Worm (Caenorhabditis elegans) whole organism, L3 larva: ENCODE measurements around the gene mig-14.

Source experiments
- ZK546.5 ChIP-seq: sonication (generic microtip); optimal IDR thresholded peaks from 2 replicates; lab custom pipeline; 2017; ENCODE audit warnings: missing biosample characterization, missing genetic modification characterization
- ama-1 ChIP-seq: fragments of 150-350 bp; optimal IDR thresholded peaks from 2 replicates; lab custom pipeline; 2018
- ceh-16 ChIP-seq: sonication (generic microtip); optimal IDR thresholded peaks from 2 replicates; lab custom pipeline; 2017; ENCODE audit warnings: missing biosample characterization, missing genetic modification characterization
- ceh-82 ChIP-seq: fragments of 150-350 bp; optimal IDR thresholded peaks from 2 replicates; lab custom pipeline; 2014; ENCODE audit warnings: missing biosample characterization, missing genetic modification characterization
- ceh-9 ChIP-seq: sonication (generic microtip); optimal IDR thresholded peaks from 2 replicates; lab custom pipeline; 2018; ENCODE audit warnings: missing biosample characterization, missing genetic modification characterization
- daf-12 ChIP-seq: fragments of 150-350 bp; optimal IDR thresholded peaks from 2 replicates; lab custom pipeline; 2014; ENCODE audit warnings: missing biosample characterization, missing genetic modification reagents, missing genetic modification characterization
- egl-27 ChIP-seq: sonication (generic microtip); optimal IDR thresholded peaks from 4 replicates; lab custom pipeline; 2017; ENCODE audit warnings: missing biosample characterization, missing genetic modification reagents, missing genetic modification characterization
- egl-5 ChIP-seq: fragments of 150-350 bp; optimal IDR thresholded peaks from 2 replicates; lab custom pipeline; 2017; ENCODE audit warnings: missing biosample characterization, missing genetic modification reagents, missing genetic modification characterization, inconsistent platforms
- elt-1 ChIP-seq: fragments of 150-350 bp; optimal IDR thresholded peaks from 2 replicates; lab custom pipeline; 2014; ENCODE audit warnings: missing biosample characterization, missing genetic modification characterization
- elt-2 ChIP-seq: sonication (generic microtip); optimal IDR thresholded peaks from 2 replicates; lab custom pipeline; 2016; ENCODE audit warnings: missing genetic modification reagents, mild to moderate bottlenecking, missing genetic modification characterization, missing compliant biosample characterization
- fkh-10 ChIP-seq: sonication (generic microtip); optimal IDR thresholded peaks from 2 replicates; lab custom pipeline; 2017; ENCODE audit warnings: missing biosample characterization, missing genetic modification reagents, missing genetic modification characterization
- fkh-2 ChIP-seq: fragments of 150-350 bp; optimal IDR thresholded peaks from 2 replicates; lab custom pipeline; 2014; ENCODE audit warnings: missing biosample characterization, missing genetic modification reagents, missing genetic modification characterization
- hmg-11 ChIP-seq: sonication (generic microtip); optimal IDR thresholded peaks from 2 replicates; lab custom pipeline; 2016; ENCODE audit warnings: missing genetic modification characterization, missing compliant biosample characterization
- jun-1 ChIP-seq: fragments of 150-350 bp; optimal IDR thresholded peaks from 2 replicates; lab custom pipeline; 2014; ENCODE audit warnings: missing biosample characterization, missing genetic modification reagents, missing genetic modification characterization
- lin-15B ChIP-seq: fragments of 150-350 bp; optimal IDR thresholded peaks from 2 replicates; lab custom pipeline; 2014; ENCODE audit warnings: missing biosample characterization, missing genetic modification characterization
- lin-39 ChIP-seq: fragments of 150-350 bp; optimal IDR thresholded peaks from 2 replicates; lab custom pipeline; 2018; ENCODE audit warnings: missing biosample characterization, missing genetic modification reagents, missing genetic modification characterization
- lsy-12 ChIP-seq: sonication (generic microtip); optimal IDR thresholded peaks from 2 replicates; lab custom pipeline; 2016; ENCODE audit warnings: mild to moderate bottlenecking, missing genetic modification characterization, missing compliant biosample characterization
- mdl-1 ChIP-seq: fragments of 150-350 bp; optimal IDR thresholded peaks from 2 replicates; lab custom pipeline; 2014; ENCODE audit warnings: missing biosample characterization, missing genetic modification characterization
- mml-1 ChIP-seq: fragments of 150-350 bp; sonication (generic microtip); optimal IDR thresholded peaks from 3 replicates; lab custom pipeline; 2014; ENCODE audit warnings: missing biosample characterization, missing genetic modification characterization
- nfya-1 ChIP-seq: sonication (generic microtip); optimal IDR thresholded peaks from 2 replicates; lab custom pipeline; 2017; ENCODE audit warnings: missing genetic modification characterization, mild to moderate bottlenecking, missing compliant biosample characterization, antibody characterized with exemption, moderate library complexity; ENCODE audit not compliant: insufficient read depth
- nhr-11 ChIP-seq: fragments of 150-350 bp; optimal IDR thresholded peaks from 2 replicates; lab custom pipeline; 2014; ENCODE audit warnings: missing biosample characterization, missing genetic modification characterization
- nhr-23 ChIP-seq: fragments of 150-350 bp; optimal IDR thresholded peaks from 2 replicates; lab custom pipeline; 2014; ENCODE audit warnings: missing biosample characterization, missing genetic modification reagents, missing genetic modification characterization
- nhr-237 ChIP-seq: fragments of 150-350 bp; optimal IDR thresholded peaks from 2 replicates; lab custom pipeline; 2014; ENCODE audit warnings: missing biosample characterization, missing genetic modification characterization
- nhr-25 ChIP-seq: sonication (generic microtip); optimal IDR thresholded peaks from 2 replicates; lab custom pipeline; 2017; ENCODE audit warnings: missing biosample characterization, missing genetic modification characterization
- nhr-28 ChIP-seq: fragments of 150-350 bp; optimal IDR thresholded peaks from 2 replicates; lab custom pipeline; 2014; ENCODE audit warnings: missing biosample characterization, missing genetic modification characterization
- nhr-67 ChIP-seq: fragments of 150-350 bp; optimal IDR thresholded peaks from 2 replicates; lab custom pipeline; 2014; ENCODE audit warnings: missing biosample characterization, missing genetic modification characterization
- nhr-76 ChIP-seq: fragments of 150-350 bp; sonication (generic microtip); optimal IDR thresholded peaks from 5 replicates; lab custom pipeline; 2014; ENCODE audit warnings: missing biosample characterization, missing genetic modification characterization
- nhr-77 ChIP-seq: fragments of 150-350 bp; optimal IDR thresholded peaks from 2 replicates; lab custom pipeline; 2014; ENCODE audit warnings: missing biosample characterization, missing genetic modification characterization
- pha-4 ChIP-seq: fragments of 150-350 bp; optimal IDR thresholded peaks from 2 replicates; lab custom pipeline; 2014; ENCODE audit warnings: missing biosample characterization, missing genetic modification reagents, missing genetic modification characterization
- pqm-1 ChIP-seq: fragments of 150-350 bp; optimal IDR thresholded peaks from 2 replicates; lab custom pipeline; 2017; ENCODE audit warnings: missing biosample characterization, missing genetic modification characterization, inconsistent platforms
- sea-2 ChIP-seq: fragments of 150-350 bp; sonication (generic microtip); optimal IDR thresholded peaks from 4 replicates; lab custom pipeline; 2014; ENCODE audit warnings: missing biosample characterization, missing genetic modification reagents, missing genetic modification characterization
- snpc-4 ChIP-seq: fragments of 150-350 bp; optimal IDR thresholded peaks from 2 replicates; lab custom pipeline; 2014; ENCODE audit warnings: missing biosample characterization, missing genetic modification characterization
- unc-39 ChIP-seq: sonication (generic microtip); optimal IDR thresholded peaks from 4 replicates; lab custom pipeline; 2017; ENCODE audit warnings: missing biosample characterization, missing genetic modification characterization
- unc-62 ChIP-seq: fragments of 150-350 bp; sonication (generic microtip); optimal IDR thresholded peaks from 4 replicates; lab custom pipeline; 2014; ENCODE audit warnings: missing biosample characterization, missing genetic modification reagents, missing genetic modification characterization
- zag-1 ChIP-seq: fragments of 150-350 bp; optimal IDR thresholded peaks from 2 replicates; lab custom pipeline; 2014; ENCODE audit warnings: missing biosample characterization, missing genetic modification characterization
- ztf-11 ChIP-seq: fragments of 150-350 bp; optimal IDR thresholded peaks from 2 replicates; lab custom pipeline; 2014; ENCODE audit warnings: missing biosample characterization, missing genetic modification characterization
- ztf-4 ChIP-seq: fragments of 150-350 bp; optimal IDR thresholded peaks from 2 replicates; lab custom pipeline; 2014; ENCODE audit warnings: missing biosample characterization, missing genetic modification characterization

mig-14 gene

ce11 chrII:13732146-13732545, 9.4 kb upstream of the mig-14 start:
- TF ChIP-seq nhr-25 (tag; lab: Kevin White, UChicago) (no peak), ama-1 (no peak), fkh-2 (tag; lab: Kevin White, UChicago) (no peak), nhr-76 (no peak), ceh-16 (no peak), snpc-4 (no peak), ZK546.5 (tag; lab: Kevin White, UChicago) (no peak), nfya-1 (tag; lab: Kevin White, UChicago) (no peak), lin-15B (tag; lab: Kevin White, UChicago) (no peak), lsy-12 (no peak), egl-5 (tag; lab: Kevin White, UChicago) (no peak), hmg-11 (tag; lab: Kevin White, UChicago) (no peak), mdl-1 (tag; lab: Kevin White, UChicago) (no peak)
- TF ChIP-seq, all 47 proteins: peak for 0

ce11 chrII:13732577-13732976, 9.0 kb upstream of the mig-14 start:
- TF ChIP-seq ama-1 (no peak), fkh-10 (GFP tag; lab: Kevin White, UChicago) (no peak), egl-5 (tag; lab: Kevin White, UChicago) (no peak), unc-39 (no peak), elt-2 (tag; lab: Kevin White, UChicago) (peak; percentile 20), egl-27 (tag; lab: Kevin White, UChicago) (no peak), nhr-11 (tag; lab: Kevin White, UChicago) (no peak), ZK546.5 (tag; lab: Kevin White, UChicago) (no peak), nhr-77 (no peak), zag-1 (tag; lab: Kevin White, UChicago) (no peak), pqm-1 (peak; percentile 10)

ce11 chrII:13736089-13736488, 5.4 kb upstream of the mig-14 start, which contains the start of gene R06B9.5:
R06B9.5 (plus strand) TSS chrII:13736320.
- TF ChIP-seq nhr-237 (tag; lab: Kevin White, UChicago), result no peak
- peak; percentile 10 for TF ChIP-seq ama-1
- no peak for TF ChIP-seq sea-2 (GFP tag; lab: Kevin White, UChicago)
- no peak for TF ChIP-seq daf-12 (tag; lab: Kevin White, UChicago)

ce11 chrII:13736906-13737305, 4.6 kb upstream of the mig-14 start:
- TF ChIP-seq sea-2 (GFP tag; lab: Kevin White, UChicago) (no peak), lin-39 (tag; lab: Kevin White, UChicago) (peak; percentile 24), lin-15B (tag; lab: Kevin White, UChicago) (no peak), elt-2 (tag; lab: Kevin White, UChicago) (peak; percentile 31), pqm-1 (peak; percentile 27), pha-4 (tag; lab: Kevin White, UChicago) (peak; percentile 31), nhr-67 (no peak), ceh-9 (tag; lab: Kevin White, UChicago) (no peak), ceh-82 (no peak), mml-1 (tag; lab: Kevin White, UChicago) (peak; percentile 80), zag-1 (tag; lab: Kevin White, UChicago) (no peak)

ce11 chrII:13737751-13738525, 3.6 kb upstream of the mig-14 start:
- TF ChIP-seq nhr-28 (no peak), fkh-10 (GFP tag; lab: Kevin White, UChicago) (no peak), jun-1 (tag; lab: Kevin White, UChicago) (no peak), ztf-4 (tag; lab: Kevin White, UChicago) (no peak), elt-2 (tag; lab: Kevin White, UChicago) (peak; percentile 79), sea-2 (GFP tag; lab: Kevin White, UChicago) (no peak), ztf-11 (tag; lab: Kevin White, UChicago) (no peak), unc-62 (GFP tag; lab: Kevin White, UChicago) (no peak), ceh-16 (no peak), pqm-1 (peak; percentile 80), nhr-23 (tag; lab: Kevin White, UChicago) (peak; percentile 2), elt-1 (tag; lab: Kevin White, UChicago) (no peak), ZK546.5 (tag; lab: Kevin White, UChicago) (no peak), ama-1 (no peak), pha-4 (tag; lab: Kevin White, UChicago) (peak; percentile 39)
- TF ChIP-seq, all 47 proteins: peak for 4
